Worm (Caenorhabditis elegans) whole organism, L4/young adult: ENCODE results near the gene srsy-2.

Experiments used
- W03F9.2 ChIP-seq: fragments of 150-350 bp; optimal IDR thresholded peaks from 2 replicates; lab custom pipeline; 2014; ENCODE audit warnings: missing biosample characterization, missing genetic modification characterization
- dao-5 ChIP-seq: sonication (generic microtip); optimal IDR thresholded peaks from 2 replicates; lab custom pipeline; 2016; ENCODE audit warnings: missing genotype, missing genetic modification characterization, moderate library complexity, missing compliant biosample characterization

- TF ChIP-seq dao-5 (tag; lab: Kevin White, UChicago) (no peak), W03F9.2 (peak; percentile 75)
These were observed 24.0 kb upstream of the srsy-2 start, which contains the start of gene phb-2 for ce11 chrII:6250782-6251461.
